Worm (Caenorhabditis elegans): ENCODE results near the gene cnx-1.

Gene cnx-1

ce11 chrIII:9808179-9808578 lies 8.8 kb downstream of the cnx-1 start, which contains the start of gene gtap-2 (continued):
- no peak for TF ChIP-seq ceh-82 (tag; optimal IDR thresholded peaks at IDR 0.05)

- TF ChIP-seq blmp-1 (tag; optimal IDR thresholded peaks at IDR 0.05; ENCODE audit: insufficient read depth) (peak; percentile 46), ama-1 (optimal IDR thresholded peaks at IDR 0.05) (peak; percentile 80), C34F6.9 (tag; optimal IDR thresholded peaks at IDR 0.05) (no peak), lsy-2 (tag; optimal IDR thresholded peaks at IDR 0.05) (peak in 1 of 2 experiments; percentile 26), mab-5 (tag; optimal IDR thresholded peaks at IDR 0.05) (no peak), mdl-1 (tag; optimal IDR thresholded peaks at IDR 0.05) (peak in 1 of 2 experiments; percentile 28), nhr-129 (tag; optimal IDR thresholded peaks at IDR 0.05) (peak; percentile 13), nhr-21 (tag; optimal IDR thresholded peaks at IDR 0.05) (peak; percentile 63), unc-62 (GFP tag; optimal IDR thresholded peaks at IDR 0.05) (no peak), gmeb-1 (tag; optimal IDR thresholded peaks at IDR 0.05) (peak; percentile 52), sma-9 (GFP tag; optimal IDR thresholded peaks at IDR 0.05) (peak; percentile 62), sma-9 (tag; optimal IDR thresholded peaks at IDR 0.05) (no peak), nhr-25 (tag; optimal IDR thresholded peaks at IDR 0.05) (peak; percentile 75), ztf-4 (tag; optimal IDR thresholded peaks at IDR 0.05) (peak; percentile 14), Y55F3AM.14 (GFP tag; optimal IDR thresholded peaks at IDR 0.05) (peak; percentile 3), elt-3 (tag; optimal IDR thresholded peaks at IDR 0.05) (no peak), fos-1 (tag; optimal IDR thresholded peaks at IDR 0.05) (no peak), nhr-23 (tag; optimal IDR thresholded peaks at IDR 0.05) (no peak), crh-2 (tag; optimal IDR thresholded peaks at IDR 0.05) (peak; percentile 23), sma-3 (GFP tag; optimal IDR thresholded peaks at IDR 0.05) (peak; percentile 61), zag-1 (tag; optimal IDR thresholded peaks at IDR 0.05) (no peak)
Measured at ce11 chrIII:9807560-9808046, 9.3 kb downstream of the cnx-1 start.

ce11 chrIII:9806968-9807559 lies 9.9 kb downstream of the cnx-1 start, which contains the start of gene ZK632.4:
ZK632.4 (minus strand) TSS chrIII:9807454.
- TF ChIP-seq ceh-16 (tag; optimal IDR thresholded peaks at IDR 0.05) (no peak), nhr-25 (tag; optimal IDR thresholded peaks at IDR 0.05) (peak; percentile 28), nhr-129 (tag; optimal IDR thresholded peaks at IDR 0.05) (peak; percentile 10), sma-9 (GFP tag; optimal IDR thresholded peaks at IDR 0.05) (peak; percentile 56), sma-9 (tag; optimal IDR thresholded peaks at IDR 0.05) (no peak), elt-3 (tag; optimal IDR thresholded peaks at IDR 0.05) (no peak)

ce11 chrIII:9804997-9805610 lies 11.8 kb downstream of the cnx-1 start, which contains the start of gene riok-3:
riok-3 (minus strand) TSS chrIII:9805011.
- TF ChIP-seq Y55F3AM.14 (GFP tag; optimal IDR thresholded peaks at IDR 0.05) (no peak), alr-1 (tag; optimal IDR thresholded peaks at IDR 0.05) (no peak), lin-13 (GFP tag; optimal IDR thresholded peaks at IDR 0.05) (peak; percentile 37), snpc-4 (tag; optimal IDR thresholded peaks at IDR 0.05) (no peak), mdl-1 (tag; optimal IDR thresholded peaks at IDR 0.05) (no peak), F13H6.1 (tag; optimal IDR thresholded peaks at IDR 0.05) (no peak), mbf-1 (tag; optimal IDR thresholded peaks at IDR 0.05) (no peak), blmp-1 (tag; optimal IDR thresholded peaks at IDR 0.05; ENCODE audit: insufficient read depth) (no peak), lin-11 (tag; optimal IDR thresholded peaks at IDR 0.05) (no peak), ztf-4 (tag; optimal IDR thresholded peaks at IDR 0.05) (peak; percentile 46), fos-1 (tag; optimal IDR thresholded peaks at IDR 0.05) (no peak), nhr-21 (tag; optimal IDR thresholded peaks at IDR 0.05) (peak; percentile 26), ztf-1 (GFP tag; conservative IDR thresholded peaks at IDR 0.05) (no peak), sma-9 (GFP tag; optimal IDR thresholded peaks at IDR 0.05) (no peak), sma-9 (tag; optimal IDR thresholded peaks at IDR 0.05) (no peak), sma-3 (GFP tag; optimal IDR thresholded peaks at IDR 0.05) (peak; percentile 42), C34F6.9 (tag; optimal IDR thresholded peaks at IDR 0.05) (no peak), skn-1 (tag; optimal IDR thresholded peaks at IDR 0.05) (no peak), nhr-12 (tag; optimal IDR thresholded peaks at IDR 0.05) (no peak), peb-1 (tag; optimal IDR thresholded peaks at IDR 0.05) (no peak), gmeb-1 (tag; optimal IDR thresholded peaks at IDR 0.05) (peak; percentile 19), sem-4 (tag; optimal IDR thresholded peaks at IDR 0.05) (no peak), nhr-25 (tag; optimal IDR thresholded peaks at IDR 0.05) (no peak), nhr-129 (tag; optimal IDR thresholded peaks at IDR 0.05) (peak; percentile 96), lsy-2 (tag; optimal IDR thresholded peaks at IDR 0.05) (peak in 1 of 2 experiments; percentile 19), ztf-11 (tag; optimal IDR thresholded peaks at IDR 0.05) (no peak), nhr-10 (tag; optimal IDR thresholded peaks at IDR 0.05) (no peak), lin-39 (tag; optimal IDR thresholded peaks at IDR 0.05) (no peak), R02D3.7 (tag; optimal IDR thresholded peaks at IDR 0.05) (no peak), ama-1 (optimal IDR thresholded peaks at IDR 0.05) (no peak), nhr-237 (tag; optimal IDR thresholded peaks at IDR 0.05) (no peak)
